Fruit fly (Drosophila melanogaster) whole organism, prepupa: ENCODE data around the gene CG31827.
"Not testable (repeated sequence)": the region's sequence is repeated elsewhere in the genome, so short reads cannot be mapped to it uniquely, and the experiment has no call there.

Experiments used
- CG11762 ChIP-seq: fragments of 200-800 bp; sonication (Bioruptor generic); optimal IDR thresholded peaks from 3 replicates; lab custom pipeline; 2016; ENCODE audit warnings: missing biosample characterization, missing genetic modification characterization; ENCODE audit not compliant: insufficient read depth
- CG15336 ChIP-seq: fragments of 200-800 bp; sonication (Bioruptor generic); IDR thresholded peaks from 2 replicates; pipeline ENCODE4 v1.3.6; 2022; ENCODE audit warnings: missing biosample characterization, missing genetic modification characterization
- CG3032 ChIP-seq: fragments of 200-800 bp; optimal IDR thresholded peaks from 2 replicates; lab custom pipeline; 2019; ENCODE audit warnings: missing biosample characterization, mild to moderate bottlenecking, missing genetic modification characterization, moderate library complexity
- CG34406 ChIP-seq: fragments of 200-800 bp; sonication (Bioruptor generic); optimal IDR thresholded peaks from 3 replicates; lab custom pipeline; 2016; ENCODE audit warnings: missing biosample characterization, missing genetic modification characterization
- CG6854 ChIP-seq: fragments of 200-800 bp; sonication (Bioruptor generic); optimal IDR thresholded peaks from 2 replicates; lab custom pipeline; 2017; ENCODE audit warnings: missing biosample characterization, mild to moderate bottlenecking, missing genetic modification characterization
- vri ChIP-seq: fragments of 200-800 bp; sonication (Bioruptor generic); optimal IDR thresholded peaks from 3 replicates; lab custom pipeline; 2016; ENCODE audit warnings: missing biosample characterization, mild to moderate bottlenecking, missing genetic modification characterization

DNA sequence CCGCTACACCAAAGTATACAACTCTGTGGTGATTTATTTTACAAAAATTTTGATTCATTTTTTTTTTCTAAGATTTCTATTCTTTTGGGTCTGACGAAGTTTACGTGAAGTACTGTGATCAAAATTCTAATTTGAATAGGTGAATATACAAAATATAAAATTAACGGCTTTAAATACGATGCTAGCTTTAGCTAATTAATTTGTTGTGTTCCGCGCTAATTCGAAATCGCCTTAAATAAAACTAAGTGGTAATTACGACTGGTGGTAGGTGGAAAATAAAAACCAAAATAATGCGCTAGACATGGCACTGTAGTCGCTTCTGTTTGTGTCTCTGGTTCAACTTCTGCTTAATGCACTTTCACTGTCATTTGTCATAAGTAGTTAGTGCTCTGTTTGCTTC, 29.0 kb upstream of the CG31827 start, which contains the start of gene CG43923:
- not testable (repeated sequence) for TF ChIP-seq CG11762 (GFP tag; lab: Kevin White, UChicago); CG15336 (GFP tag; lab: Robert Waterston, UW); CG3032 (tag; lab: Kevin White, UChicago); CG6854 (GFP tag; lab: Kevin White, UChicago); vri (GFP tag; lab: Kevin White, UChicago); CG34406 (GFP tag; lab: Kevin White, UChicago)
